Fruit fly (Drosophila melanogaster) whole organism, embryonic: ENCODE data around the gene CG43094.
A peak's percentile ranks its signal among the peaks of the same experiment; 100 is the strongest.

ENCODE experiments used
- CG30020 ChIP-seq: fragments of 200-800 bp; optimal IDR thresholded peaks from 2 replicates; lab custom pipeline; 2019; ENCODE audit warnings: missing biosample characterization, mild to moderate bottlenecking, missing genetic modification characterization, moderate library complexity
- CG8924 ChIP-seq: fragments of 200-800 bp; optimal IDR thresholded peaks from 3 replicates; lab custom pipeline; 2019; ENCODE audit warnings: missing biosample characterization, mild to moderate bottlenecking, missing genetic modification characterization, moderate library complexity
- CG9817 ChIP-seq: fragments of 200-800 bp; sonication (Bioruptor generic); optimal IDR thresholded peaks from 2 replicates; lab custom pipeline; 2018; ENCODE audit warnings: missing biosample characterization, mild to moderate bottlenecking, missing genetic modification characterization, moderate library complexity
- CTCF ChIP-seq: fragments of 200-800 bp; sonication (Bioruptor generic); optimal IDR thresholded peaks from 2 replicates; lab custom pipeline; 2017; ENCODE audit warnings: missing biosample characterization, mild to moderate bottlenecking, missing genetic modification characterization, moderate library complexity
- Gug ChIP-seq: fragments of 200-800 bp; sonication (Bioruptor generic); IDR thresholded peaks from 4 replicates; pipeline ENCODE4 v1.3.6; 2022; ENCODE audit warnings: missing biosample characterization, missing genetic modification characterization
- H15 ChIP-seq: fragments of 200-800 bp; sonication (Bioruptor generic); IDR thresholded peaks from 3 replicates; pipeline ENCODE4 v1.3.6; 2022; ENCODE audit warnings: missing biosample characterization, missing genetic modification characterization
- Mes4 ChIP-seq: fragments of 200-800 bp; sonication (Bioruptor generic); optimal IDR thresholded peaks from 2 replicates; lab custom pipeline; 2016; ENCODE audit warnings: missing biosample characterization, missing genetic modification characterization
- ato ChIP-seq: fragments of 200-800 bp; sonication (Bioruptor generic); IDR thresholded peaks from 2 replicates; pipeline ENCODE4 v1.3.6; 2022; ENCODE audit warnings: missing biosample characterization, missing genetic modification characterization; ENCODE audit not compliant: partially characterized antibody
- danr ChIP-seq: fragments of 200-800 bp; sonication (Bioruptor generic); IDR thresholded peaks from 2 replicates; pipeline ENCODE4 v1.3.6; 2022; ENCODE audit warnings: missing biosample characterization, missing genetic modification characterization
- ftz-f1 ChIP-seq: fragments of 200-800 bp; sonication (Bioruptor generic); optimal IDR thresholded peaks from 2 replicates; lab custom pipeline; 2016; ENCODE audit warnings: missing biosample characterization, missing genetic modification characterization
- lola ChIP-seq, 3 experiments: fragments of >200 bp in 2 of 3; fragments of 200-800 bp in 1 of 3; sonication (Bioruptor generic) in 1 of 3; optimal IDR thresholded peaks; 2 replicates each; lab custom pipeline; 2017 to 2019; ENCODE audit warnings: missing biosample characterization in 3 of 3, missing genetic modification characterization in 3 of 3, mild to moderate bottlenecking in 1 of 3, moderate library complexity in 1 of 3
- nerfin-2 ChIP-seq: fragments of 200-800 bp; sonication (Bioruptor generic); IDR thresholded peaks from 2 replicates; pipeline ENCODE4 v1.3.6; 2022; ENCODE audit warnings: missing biosample characterization, missing genetic modification characterization; ENCODE audit not compliant: partially characterized antibody
- scrt ChIP-seq: fragments of 200-800 bp; sonication (Bioruptor generic); optimal IDR thresholded peaks from 2 replicates; lab custom pipeline; 2018; ENCODE audit warnings: missing biosample characterization, mild to moderate bottlenecking, missing genetic modification characterization, moderate library complexity
- zen ChIP-seq: fragments of 200-800 bp; sonication (Bioruptor generic); optimal IDR thresholded peaks from 3 replicates; lab custom pipeline; 2018; ENCODE audit warnings: missing biosample characterization, mild to moderate bottlenecking, missing genetic modification characterization, moderate library complexity

dm6 chr3R:22720808-22721306 lies 49.9 kb downstream of the CG43094 start, which contains the start of gene wge:
- TF ChIP-seq nerfin-2 (GFP tag; lab: Robert Waterston, UW) (no peak; the same call in 1 of the 2 replicates), danr (GFP tag; lab: Robert Waterston, UW) (no peak), zen (no peak), scrt (GFP tag; lab: Kevin White, UChicago) (no peak), CTCF (GFP tag; lab: Kevin White, UChicago) (peak; percentile 55), H15 (GFP tag; lab: Robert Waterston, UW) (no peak), ftz-f1 (GFP tag; lab: Kevin White, UChicago) (no peak), Gug (GFP tag; lab: Robert Waterston, UW) (no peak), ato (GFP tag; lab: Robert Waterston, UW) (peak; percentile 84), CG8924 (tag; lab: Kevin White, UChicago) (no peak), lola (GFP tag; optimal IDR thresholded peaks at IDR 0.05; lab: Kevin White, UChicago) (no peak), CG30020 (tag; lab: Kevin White, UChicago) (no peak), CG9817 (tag; lab: Kevin White, UChicago) (no peak), Mes4 (GFP tag; lab: Kevin White, UChicago) (no peak)
